Worm (Caenorhabditis elegans) whole organism, mixed stage, embryonic: Measurements from ENCODE around the gene lad-2.

Experiments
- blmp-1 ChIP-seq: fragments of 150-350 bp; optimal IDR thresholded peaks from 2 replicates; lab custom pipeline; 2014; ENCODE audit warnings: missing biosample characterization, missing genetic modification characterization
- elt-1 ChIP-seq: sonication (generic microtip); optimal IDR thresholded peaks from 2 replicates; lab custom pipeline; 2017; ENCODE audit warnings: missing genetic modification characterization, mild to moderate bottlenecking, missing compliant biosample characterization, antibody characterized with exemption, moderate library complexity, borderline replicate concordance; ENCODE audit not compliant: insufficient read depth
- flh-1 ChIP-seq: fragments of 200-800 bp; sonication (Bioruptor generic); optimal IDR thresholded peaks from 2 replicates; lab custom pipeline; 2018; ENCODE audit warnings: mild to moderate bottlenecking, missing genetic modification characterization, moderate library complexity, missing compliant biosample characterization
- pha-4 ChIP-seq: fragments of 150-350 bp; optimal IDR thresholded peaks from 2 replicates; lab custom pipeline; 2018; ENCODE audit warnings: missing biosample characterization, missing genetic modification reagents, missing genetic modification characterization

ce11 chrIV:2922196-2922595 is 56.1 kb downstream of the lad-2 start, which contains the start of gene fbxc-45:
- no peak for TF ChIP-seq pha-4 (tag; lab: Kevin White, UChicago)
- TF ChIP-seq elt-1 = no peak
- no peak for TF ChIP-seq blmp-1
- no peak for TF ChIP-seq flh-1 (GFP tag; lab: Kevin White, UChicago)
